Fruit fly (Drosophila melanogaster) whole organism, embryonic: ENCODE results near the gene CG2104.
A peak's percentile ranks its signal among the peaks of the same experiment; 100 is the strongest.

Experiments
- Atf3 ChIP-seq: fragments of 200-800 bp; sonication (Bioruptor generic); optimal IDR thresholded peaks from 3 replicates; lab custom pipeline; 2016; ENCODE audit warnings: missing biosample characterization, missing genetic modification characterization
- B-H1 ChIP-seq: fragments of 200-800 bp; sonication (Bioruptor generic); IDR thresholded peaks from 3 replicates; pipeline ENCODE4 v1.3.6; 2022; ENCODE audit warnings: missing biosample characterization, missing genetic modification characterization
- CG11456 ChIP-seq: fragments of 200-800 bp; sonication (Bioruptor generic); IDR thresholded peaks from 3 replicates; pipeline ENCODE4 v1.3.6; 2022; ENCODE audit warnings: missing biosample characterization, missing genetic modification characterization
- CG11723 ChIP-seq: fragments of 200-800 bp; sonication (Bioruptor generic); optimal IDR thresholded peaks from 2 replicates; lab custom pipeline; 2017; ENCODE audit warnings: missing biosample characterization, mild to moderate bottlenecking, missing genetic modification characterization
- CG12659 ChIP-seq: fragments of 200-800 bp; sonication (Bioruptor generic); optimal IDR thresholded peaks from 3 replicates; lab custom pipeline; 2017; ENCODE audit warnings: mild to moderate bottlenecking, missing biosample characterization, missing genetic modification reagents, missing genetic modification characterization
- CG12744 ChIP-seq: fragments of 200-800 bp; sonication (Bioruptor generic); optimal IDR thresholded peaks from 2 replicates; lab custom pipeline; 2016; ENCODE audit warnings: missing biosample characterization, missing genetic modification characterization
- CG13775 ChIP-seq: fragments of 200-800 bp; sonication (Bioruptor generic); optimal IDR thresholded peaks from 3 replicates; lab custom pipeline; 2017; ENCODE audit warnings: missing biosample characterization, mild to moderate bottlenecking, missing genetic modification characterization
- CG1603 ChIP-seq: fragments of 200-800 bp; sonication (Bioruptor generic); optimal IDR thresholded peaks from 2 replicates; lab custom pipeline; 2019; ENCODE audit warnings: missing biosample characterization, mild to moderate bottlenecking, missing genetic modification characterization, moderate library complexity
- CG17829 ChIP-seq: fragments of 200-800 bp; optimal IDR thresholded peaks from 2 replicates; lab custom pipeline; 2019; ENCODE audit warnings: missing biosample characterization, mild to moderate bottlenecking, missing genetic modification characterization, moderate library complexity
- CG18599 ChIP-seq: fragments of 200-800 bp; sonication (Bioruptor generic); optimal IDR thresholded peaks from 3 replicates; lab custom pipeline; 2017; ENCODE audit warnings: missing biosample characterization, missing genetic modification characterization, mild to moderate bottlenecking, moderate library complexity, missing genetic modification reagents
- CG2875 ChIP-seq: fragments of 200-800 bp; sonication (Bioruptor generic); optimal IDR thresholded peaks from 2 replicates; lab custom pipeline; 2017; ENCODE audit warnings: missing biosample characterization, mild to moderate bottlenecking, missing genetic modification characterization, missing genetic modification reagents
- CG32772 ChIP-seq: fragments of 200-800 bp; sonication (Bioruptor generic); IDR thresholded peaks from 2 replicates; pipeline ENCODE4 v1.3.6; 2022; ENCODE audit warnings: missing biosample characterization, missing genetic modification characterization
- CG3407 ChIP-seq: fragments of 200-800 bp; sonication (Bioruptor generic); optimal IDR thresholded peaks from 2 replicates; lab custom pipeline; 2018; ENCODE audit warnings: missing biosample characterization, mild to moderate bottlenecking, missing genetic modification characterization
- CG3726 ChIP-seq: fragments of 200-800 bp; sonication (Bioruptor generic); IDR thresholded peaks from 3 replicates; pipeline ENCODE4, ENCODE4 v1.3.6; 2022; ENCODE audit warnings: missing biosample characterization, missing genetic modification characterization
- CG4854 ChIP-seq: fragments of 200-800 bp; sonication (Bioruptor generic); optimal IDR thresholded peaks from 2 replicates; lab custom pipeline; 2016; ENCODE audit warnings: missing biosample characterization, missing genetic modification characterization, inconsistent platforms
- CG7271 ChIP-seq: fragments of 200-800 bp; sonication (Bioruptor generic); optimal IDR thresholded peaks from 2 replicates; lab custom pipeline; 2018; ENCODE audit warnings: missing biosample characterization, mild to moderate bottlenecking, missing genetic modification characterization, moderate library complexity
- CG7786 ChIP-seq: fragments of 200-800 bp; sonication (Bioruptor generic); optimal IDR thresholded peaks from 2 replicates; lab custom pipeline; 2016; ENCODE audit warnings: missing biosample characterization, missing genetic modification characterization
- CG7839 ChIP-seq: fragments of 200-800 bp; sonication (Bioruptor generic); optimal IDR thresholded peaks from 3 replicates; lab custom pipeline; 2018; ENCODE audit warnings: missing biosample characterization, mild to moderate bottlenecking, missing genetic modification characterization, moderate library complexity
- CG9797 ChIP-seq: fragments of 200-800 bp; sonication (Bioruptor generic); optimal IDR thresholded peaks from 3 replicates; lab custom pipeline; 2018; ENCODE audit warnings: missing biosample characterization, mild to moderate bottlenecking, missing genetic modification characterization
- CHES-1-like ChIP-seq: fragments of 200-800 bp; sonication (Bioruptor generic); optimal IDR thresholded peaks from 2 replicates; lab custom pipeline; 2016; ENCODE audit warnings: missing biosample characterization, missing genetic modification characterization
- CkIIα-i1 ChIP-seq: fragments of 200-800 bp; sonication (Bioruptor generic); IDR thresholded peaks from 2 replicates; pipeline ENCODE4 v1.3.6; 2022; ENCODE audit warnings: missing biosample characterization, missing genetic modification characterization
- D ChIP-seq, 2 experiments: fragments of 200-800 bp in 1 of 2; fragments of >200 bp in 1 of 2; sonication (Bioruptor generic) in 1 of 2; optimal IDR thresholded peaks; 2 replicates in 1 of 2; 3 replicates in 1 of 2; lab custom pipeline; 2017; ENCODE audit warnings: mild to moderate bottlenecking in 1 of 2, missing biosample characterization in 1 of 2, missing genetic modification characterization in 1 of 2, missing genetic modification reagents in 1 of 2
- Dll ChIP-seq: fragments of 200-800 bp; sonication (Bioruptor generic); IDR thresholded peaks from 4 replicates; pipeline ENCODE4 v1.3.6; 2022; ENCODE audit warnings: missing biosample characterization, missing genetic modification characterization; ENCODE audit not compliant: partially characterized antibody
- HHEX ChIP-seq: fragments of 200-800 bp; sonication (Bioruptor generic); optimal IDR thresholded peaks from 3 replicates; lab custom pipeline; 2017; ENCODE audit warnings: missing biosample characterization, mild to moderate bottlenecking, missing genetic modification characterization, missing genetic modification reagents
- Hey ChIP-seq: fragments of 200-800 bp; sonication (Bioruptor generic); optimal IDR thresholded peaks from 3 replicates; lab custom pipeline; 2018; ENCODE audit warnings: missing biosample characterization, mild to moderate bottlenecking, missing genetic modification characterization
- Hr3 ChIP-seq: fragments of 200-800 bp; sonication (Bioruptor generic); optimal IDR thresholded peaks from 3 replicates; lab custom pipeline; 2016; ENCODE audit warnings: missing biosample characterization, missing genetic modification characterization
- Hr39 ChIP-seq: fragments of >200 bp; optimal IDR thresholded peaks from 2 replicates; lab custom pipeline; 2017
- Lhr ChIP-seq: fragments of 200-800 bp; sonication (Bioruptor generic); optimal IDR thresholded peaks from 3 replicates; lab custom pipeline; 2017; ENCODE audit warnings: mild to moderate bottlenecking, missing biosample characterization, missing genetic modification reagents, missing genetic modification characterization
- Lpt ChIP-seq: fragments of >200 bp; optimal IDR thresholded peaks from 2 replicates; lab custom pipeline; 2018; ENCODE audit warnings: missing biosample characterization, missing genetic modification characterization
- NK7.1 ChIP-seq: fragments of 200-800 bp; sonication (Bioruptor generic); optimal IDR thresholded peaks from 3 replicates; lab custom pipeline; 2016; ENCODE audit warnings: missing biosample characterization, missing genetic modification characterization
- Neu2 ChIP-seq: fragments of 200-800 bp; sonication (Bioruptor generic); optimal IDR thresholded peaks from 3 replicates; lab custom pipeline; 2016; ENCODE audit warnings: missing biosample characterization, missing genetic modification characterization, borderline replicate concordance
- TFAM ChIP-seq: fragments of 200-800 bp; sonication (Bioruptor generic); optimal IDR thresholded peaks from 2 replicates; lab custom pipeline; 2017; ENCODE audit warnings: missing biosample characterization, missing genetic modification characterization, inconsistent platforms
- Xbp1 ChIP-seq: fragments of 200-800 bp; sonication (Bioruptor generic); optimal IDR thresholded peaks from 3 replicates; lab custom pipeline; 2016; ENCODE audit warnings: missing biosample characterization, mild to moderate bottlenecking, missing genetic modification characterization
- ac ChIP-seq: fragments of 200-800 bp; sonication (Bioruptor generic); optimal IDR thresholded peaks from 3 replicates; lab custom pipeline; 2017; ENCODE audit warnings: missing biosample characterization, mild to moderate bottlenecking, missing genetic modification characterization
- ase ChIP-seq: fragments of 200-800 bp; sonication (Bioruptor generic); IDR thresholded peaks from 3 replicates; pipeline ENCODE4 v1.3.6; 2022; ENCODE audit warnings: missing biosample characterization, missing genetic modification characterization
- ato ChIP-seq: fragments of 200-800 bp; sonication (Bioruptor generic); IDR thresholded peaks from 2 replicates; pipeline ENCODE4 v1.3.6; 2022; ENCODE audit warnings: missing biosample characterization, missing genetic modification characterization; ENCODE audit not compliant: partially characterized antibody
- az2 ChIP-seq: fragments of 200-800 bp; sonication (Bioruptor generic); optimal IDR thresholded peaks from 3 replicates; lab custom pipeline; 2016; ENCODE audit warnings: missing biosample characterization, missing genetic modification characterization
- bsh ChIP-seq, 2 experiments: fragments of 200-800 bp; sonication (Bioruptor generic); optimal IDR thresholded peaks; 2 replicates each; lab custom pipeline; 2017 to 2018; ENCODE audit warnings: mild to moderate bottlenecking in 2 of 2, missing biosample characterization in 2 of 2, missing genetic modification characterization in 2 of 2, moderate library complexity in 1 of 2
- dm ChIP-seq: fragments of 200-800 bp; sonication (Bioruptor generic); optimal IDR thresholded peaks from 3 replicates; lab custom pipeline; 2016; ENCODE audit warnings: missing biosample characterization, missing genetic modification characterization
- eyg ChIP-seq: fragments of 200-800 bp; sonication (Bioruptor generic); optimal IDR thresholded peaks from 3 replicates; lab custom pipeline; 2016; ENCODE audit warnings: missing biosample characterization, missing genetic modification characterization
- her ChIP-seq: fragments of 200-800 bp; sonication (Bioruptor generic); optimal IDR thresholded peaks from 2 replicates; lab custom pipeline; 2016; ENCODE audit warnings: missing biosample characterization, missing genetic modification characterization
- jigr1 ChIP-seq: fragments of 200-800 bp; sonication (Bioruptor generic); IDR thresholded peaks from 3 replicates; pipeline ENCODE4 v1.3.6; 2022; ENCODE audit warnings: missing biosample characterization, missing genetic modification characterization
- knrl ChIP-seq: fragments of 200-800 bp; sonication (Bioruptor generic); IDR thresholded peaks from 3 replicates; pipeline ENCODE4 v1.3.6; 2022; ENCODE audit warnings: missing biosample characterization, missing genetic modification characterization; ENCODE audit not compliant: partially characterized antibody
- lab ChIP-seq: fragments of 200-800 bp; sonication (Bioruptor generic); optimal IDR thresholded peaks from 3 replicates; lab custom pipeline; 2017; ENCODE audit warnings: missing biosample characterization, missing genetic modification characterization, mild to moderate bottlenecking, moderate library complexity, missing genetic modification reagents
- lilli ChIP-seq: fragments of 200-800 bp; sonication (Bioruptor generic); optimal IDR thresholded peaks from 3 replicates; lab custom pipeline; 2016; ENCODE audit warnings: missing biosample characterization, missing genetic modification characterization
- maf-S ChIP-seq: fragments of 200-800 bp; sonication (Bioruptor generic); optimal IDR thresholded peaks from 2 replicates; lab custom pipeline; 2016; ENCODE audit warnings: missing biosample characterization, missing genetic modification characterization
- pho ChIP-seq: fragments of 200-800 bp; sonication (Bioruptor generic); optimal IDR thresholded peaks from 2 replicates; lab custom pipeline; 2016; ENCODE audit warnings: missing biosample characterization, missing genetic modification characterization
- pros ChIP-seq: fragments of 200-800 bp; sonication (Bioruptor generic); optimal IDR thresholded peaks from 3 replicates; lab custom pipeline; 2019; ENCODE audit warnings: missing biosample characterization, mild to moderate bottlenecking, missing genetic modification characterization, moderate library complexity
- sens-2 ChIP-seq: fragments of 200-800 bp; sonication (Bioruptor generic); IDR thresholded peaks from 2 replicates; pipeline ENCODE4 v1.3.6; 2022; ENCODE audit warnings: missing biosample characterization, missing genetic modification characterization

The CG2104 gene

DNA sequence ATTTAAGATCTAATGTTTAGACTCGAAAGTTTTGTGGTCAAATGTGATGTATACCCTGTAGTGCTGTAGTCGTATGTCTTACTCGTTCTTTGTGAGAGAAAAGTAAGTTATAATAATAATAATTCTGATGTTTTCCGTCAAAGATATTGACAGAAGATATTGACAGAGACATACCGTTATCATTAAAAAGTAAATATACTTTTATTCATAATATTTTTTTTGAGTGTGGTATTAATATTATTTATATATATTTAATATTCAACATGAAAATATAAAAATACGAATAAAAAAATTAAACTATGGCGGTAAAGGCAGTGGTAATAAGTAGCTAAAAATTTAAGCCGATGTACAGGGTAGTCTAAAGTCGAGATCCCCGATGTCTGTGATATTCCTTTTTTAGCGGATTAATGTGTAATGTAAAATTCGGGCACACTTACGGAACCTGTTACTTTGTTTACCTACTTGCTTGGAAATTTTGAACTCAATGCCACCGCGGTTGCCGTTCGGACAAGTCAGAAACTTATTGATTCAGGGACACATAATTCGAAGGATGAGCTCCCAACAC is 43.3 kb upstream of the CG2104 start, which contains the start of the genes CG2100 and CG1236 (continued):
- peak; percentile 25 for TF ChIP-seq CHES-1-like (GFP tag; lab: Kevin White, UChicago)
- TF ChIP-seq ase (GFP tag; lab: Robert Waterston, UW): peak; percentile 74
- TF ChIP-seq CG3407: peak; percentile 77
- peak; percentile 92 for TF ChIP-seq CG7839 (tag; lab: Kevin White, UChicago)
- peak; percentile 73; the same call in 2 of the 3 replicates for TF ChIP-seq CG3726
- peak; percentile 86 for TF ChIP-seq HHEX (GFP tag; lab: Kevin White, UChicago)
- peak; percentile 91 for TF ChIP-seq CG17829 (tag; lab: Kevin White, UChicago)
- TF ChIP-seq pros (GFP tag; lab: Kevin White, UChicago): no peak
- TF ChIP-seq CG7786 (GFP tag; lab: Kevin White, UChicago): no peak
- peak; percentile 79 for TF ChIP-seq CG2875 (GFP tag; lab: Kevin White, UChicago)
- no peak for TF ChIP-seq Neu2 (GFP tag; lab: Kevin White, UChicago)
- TF ChIP-seq az2 (GFP tag; lab: Kevin White, UChicago): peak; percentile 81
- TF ChIP-seq ato (GFP tag; lab: Robert Waterston, UW): no peak
- TF ChIP-seq Hey: no peak
- no peak for TF ChIP-seq lab (GFP tag; lab: Kevin White, UChicago)
- peak; percentile 13 for TF ChIP-seq CG7271 (tag; lab: Kevin White, UChicago)
- peak; percentile 20 for TF ChIP-seq CG12744
- peak; percentile 81 for TF ChIP-seq CG11456 (GFP tag; lab: Robert Waterston, UW)
- no peak for TF ChIP-seq Hr39 (lab: Kevin White, UChicago)
- no peak for TF ChIP-seq Dll (GFP tag; lab: Robert Waterston, UW)
- TF ChIP-seq CG4854 (GFP tag; lab: Kevin White, UChicago): peak; percentile 9
- no peak for TF ChIP-seq CG1603
- peak; percentile 73 to 89 for TF ChIP-seq bsh (GFP tag; optimal IDR thresholded peaks at IDR 0.05; lab: Kevin White, UChicago)
- TF ChIP-seq jigr1: peak; percentile 72; the same call in 2 of the 3 replicates
- TF ChIP-seq maf-S (GFP tag; lab: Kevin White, UChicago): no peak
- TF ChIP-seq lilli (GFP tag; lab: Kevin White, UChicago): peak; percentile 79
- no peak for TF ChIP-seq NK7.1 (GFP tag; lab: Kevin White, UChicago)
- no peak for TF ChIP-seq Lpt
- TF ChIP-seq sens-2 (GFP tag; lab: Robert Waterston, UW): no peak; the same call in 1 of the 2 replicates
- peak; percentile 32 for TF ChIP-seq pho (GFP tag; lab: Kevin White, UChicago)
- TF ChIP-seq Hr3 (GFP tag; lab: Kevin White, UChicago): peak; percentile 85
- no peak for TF ChIP-seq eyg (GFP tag; lab: Kevin White, UChicago)
- TF ChIP-seq CkIIα-i1 (GFP tag; lab: Robert Waterston, UW): no peak
- TF ChIP-seq her (GFP tag; lab: Kevin White, UChicago): no peak
- TF ChIP-seq Lhr (GFP tag; lab: Kevin White, UChicago): peak; percentile 47
- peak; percentile 60 for TF ChIP-seq ac (GFP tag; lab: Kevin White, UChicago)
- TF ChIP-seq TFAM (GFP tag; lab: Kevin White, UChicago): no peak
- TF ChIP-seq CG12659: peak; percentile 93
- no peak for TF ChIP-seq knrl (GFP tag; lab: Robert Waterston, UW)
- peak; percentile 85 for TF ChIP-seq Xbp1 (GFP tag; lab: Kevin White, UChicago)
- TF ChIP-seq CG18599 (GFP tag; lab: Kevin White, UChicago): peak; percentile 83
- TF ChIP-seq CG13775 (GFP tag; lab: Kevin White, UChicago): peak; percentile 94
- TF ChIP-seq B-H1 (GFP tag; lab: Robert Waterston, UW): peak; percentile 58
- peak; percentile 46; the same call in 1 of the 2 replicates for TF ChIP-seq CG32772
- peak; percentile 58 for TF ChIP-seq CG9797 (GFP tag; lab: Kevin White, UChicago)
- TF ChIP-seq D (optimal IDR thresholded peaks at IDR 0.05; lab: Kevin White, UChicago): no peak
- peak; percentile 82 for TF ChIP-seq D (GFP tag; optimal IDR thresholded peaks at IDR 0.05; lab: Kevin White, UChicago)
- no peak for TF ChIP-seq Atf3 (GFP tag; lab: Kevin White, UChicago)
- TF ChIP-seq CG11723: peak; percentile 76
- no peak for TF ChIP-seq dm (GFP tag; lab: Kevin White, UChicago)
